Fruit fly (Drosophila melanogaster): ENCODE measurements around the gene Jon66Cii.

Gene Jon66Cii

DNA sequence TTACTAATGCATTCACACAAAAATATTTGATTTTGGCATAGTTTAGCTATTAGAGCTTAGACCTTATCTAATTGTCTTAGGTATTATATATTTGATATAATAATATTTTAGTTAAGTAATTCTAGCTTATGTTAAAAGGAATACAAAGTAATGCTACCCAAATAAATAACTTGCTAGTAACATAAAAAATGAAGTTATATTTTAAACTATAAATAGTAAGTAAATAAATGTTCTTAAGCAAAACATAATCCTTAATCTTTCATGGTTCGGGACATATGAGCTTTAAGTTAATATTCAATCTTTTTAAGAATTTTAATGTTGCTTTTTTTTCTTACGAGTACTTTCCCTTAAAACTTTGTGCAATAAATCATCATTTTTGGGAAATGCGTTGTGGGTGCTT is 29.7 kb upstream of the Jon66Cii start (continued):
- TF ChIP-seq Ets96B (tag; optimal IDR thresholded peaks at IDR 0.05) (peak; percentile 5), CG1621 (tag; optimal IDR thresholded peaks at IDR 0.05) (no peak), Eip78C (GFP tag) (peak; percentile 85), CG15336 (GFP tag; IDR thresholded peaks at IDR 0.05) (peak; percentile 40; the same call in 1 of the 2 replicates), fd85E (GFP tag; optimal IDR thresholded peaks at IDR 0.05) (no peak), pdm3 (GFP tag; optimal IDR thresholded peaks at IDR 0.05) (no peak), dsx (GFP tag; optimal IDR thresholded peaks at IDR 0.05; ENCODE audit: poor library complexity, severe bottlenecking) (no peak), salr (GFP tag; optimal IDR thresholded peaks at IDR 0.05) (peak in 1 of 2 experiments; percentile 67), eg (GFP tag; IDR thresholded peaks at IDR 0.05) (no peak), vri (GFP tag; optimal IDR thresholded peaks at IDR 0.05) (no peak), Gug (GFP tag; IDR thresholded peaks at IDR 0.05) (no peak), Hr38 (GFP tag; optimal IDR thresholded peaks at IDR 0.05) (no peak), spab (GFP tag; optimal IDR thresholded peaks at IDR 0.05) (no peak), CG11762 (GFP tag; optimal IDR thresholded peaks at IDR 0.05; ENCODE audit: insufficient read depth) (no peak), Eip75B (GFP tag; optimal IDR thresholded peaks at IDR 0.05) (no peak), Sox15 (GFP tag; optimal IDR thresholded peaks at IDR 0.05) (no peak), net (GFP tag; optimal IDR thresholded peaks at IDR 0.05) (peak; percentile 34), Hr39 (GFP tag; optimal IDR thresholded peaks at IDR 0.05) (no peak), OdsH (GFP tag; optimal IDR thresholded peaks at IDR 0.05) (peak; percentile 51), cyc (GFP tag; optimal IDR thresholded peaks at IDR 0.05) (no peak), dac (GFP tag; optimal IDR thresholded peaks at IDR 0.05) (peak; percentile 14), ss (GFP tag; optimal IDR thresholded peaks at IDR 0.05) (no peak), CG4318 (GFP tag; optimal IDR thresholded peaks at IDR 0.05) (peak; percentile 85), acj6 (GFP tag; optimal IDR thresholded peaks at IDR 0.05) (peak; percentile 15), CG10631 (GFP tag; optimal IDR thresholded peaks at IDR 0.05) (no peak), achi (GFP tag; optimal IDR thresholded peaks at IDR 0.05) (no peak), topi (GFP tag; optimal IDR thresholded peaks at IDR 0.05) (no peak), CG9139 (GFP tag; optimal IDR thresholded peaks at IDR 0.05) (no peak), CG6792 (GFP tag; optimal IDR thresholded peaks at IDR 0.05) (no peak), CG3032 (tag; optimal IDR thresholded peaks at IDR 0.05) (peak; percentile 3)

DNA sequence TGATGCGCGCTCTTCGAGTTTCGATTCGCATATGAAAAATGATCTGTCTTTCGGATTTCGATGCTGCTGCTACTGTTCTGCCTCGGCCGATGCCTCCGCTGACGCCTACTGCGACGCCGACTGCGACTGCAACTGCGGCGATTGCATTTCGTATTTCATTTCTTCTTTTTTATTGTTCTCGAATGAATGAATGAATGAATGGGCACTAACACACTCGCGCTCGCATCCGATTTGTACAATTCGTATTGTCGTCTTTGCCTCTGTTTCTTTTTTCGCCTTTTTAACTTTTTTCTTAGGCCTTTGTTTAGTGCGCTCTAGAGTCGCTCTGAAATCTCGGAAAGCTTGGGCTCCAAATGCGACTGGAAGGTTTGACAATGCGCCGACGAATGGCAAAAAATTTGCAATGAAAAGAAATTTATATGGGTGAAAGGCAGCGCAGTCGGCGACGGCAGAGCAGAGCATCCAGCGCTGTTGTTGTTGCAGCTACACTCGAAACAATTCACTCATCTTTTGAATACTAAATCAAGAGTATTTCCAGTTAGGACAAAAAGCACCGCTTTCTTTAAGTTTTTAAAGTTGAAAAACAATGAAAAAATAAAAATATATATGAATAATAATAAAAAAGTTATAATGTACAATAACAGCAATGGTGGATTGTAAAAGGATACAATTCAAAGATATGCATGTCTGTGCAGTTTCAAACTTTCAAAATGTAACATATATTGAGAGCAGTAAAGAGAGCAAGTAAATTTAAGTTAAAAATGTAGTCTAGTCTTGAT is 28.5 kb upstream of the Jon66Cii start, which contains the start of gene CG32354:
CG32354 (minus strand) TSS at position 398 of the 779 bp plus-strand sequence.
- TF ChIP-seq CG3919 (GFP tag; optimal IDR thresholded peaks at IDR 0.05) (peak; percentile 30), CG31627 (GFP tag; optimal IDR thresholded peaks at IDR 0.05) (no peak), acj6 (GFP tag; optimal IDR thresholded peaks at IDR 0.05) (peak; percentile 28), OdsH (GFP tag; optimal IDR thresholded peaks at IDR 0.05) (peak; percentile 43), Sox14 (GFP tag; optimal IDR thresholded peaks at IDR 0.05) (peak; percentile 14), CG15336 (GFP tag; IDR thresholded peaks at IDR 0.05) (0 out of 2 replicates have a peak, but pooled peaks have one; percentile 30), CG6163 (GFP tag; IDR thresholded peaks at IDR 0.05) (peak; percentile 63; the same call in 2 of the 3 replicates), Lpt (GFP tag; optimal IDR thresholded peaks at IDR 0.05) (no peak), CG11294 (GFP tag; IDR thresholded peaks at IDR 0.05) (no peak), cyc (GFP tag; optimal IDR thresholded peaks at IDR 0.05) (no peak), CG6808 (GFP tag; optimal IDR thresholded peaks at IDR 0.05) (peak; percentile 25), achi (GFP tag; optimal IDR thresholded peaks at IDR 0.05) (peak; percentile 5), Hr39 (GFP tag; optimal IDR thresholded peaks at IDR 0.05) (no peak), topi (GFP tag; optimal IDR thresholded peaks at IDR 0.05) (peak; percentile 25), salr (GFP tag; optimal IDR thresholded peaks at IDR 0.05) (peak in 1 of 2 experiments; percentile 25), CG8119 (GFP tag; IDR thresholded peaks at IDR 0.05) (peak; percentile 28; the same call in 1 of the 3 replicates), CG7368 (GFP tag; optimal IDR thresholded peaks at IDR 0.05) (no peak), vri (GFP tag; optimal IDR thresholded peaks at IDR 0.05) (no peak), Eip93F (GFP tag; optimal IDR thresholded peaks at IDR 0.05) (no peak), Sox15 (GFP tag; optimal IDR thresholded peaks at IDR 0.05) (no peak), lz (GFP tag; optimal IDR thresholded peaks at IDR 0.05) (no peak), Gug (GFP tag; IDR thresholded peaks at IDR 0.05) (no peak), Ets21C (GFP tag; optimal IDR thresholded peaks at IDR 0.05) (no peak), CG3032 (tag; optimal IDR thresholded peaks at IDR 0.05) (peak; percentile 4), CG11902 (GFP tag; optimal IDR thresholded peaks at IDR 0.05) (no peak), fkh (GFP tag; optimal IDR thresholded peaks at IDR 0.05) (no peak), net (GFP tag; optimal IDR thresholded peaks at IDR 0.05) (peak; percentile 21), svp (GFP tag) (peak; percentile 53), CG34406 (GFP tag; optimal IDR thresholded peaks at IDR 0.05) (peak; percentile 16), CG32006 (GFP tag; optimal IDR thresholded peaks at IDR 0.05) (peak; percentile 90), CG10631 (GFP tag; optimal IDR thresholded peaks at IDR 0.05) (peak; percentile 27), Sox102F (GFP tag; optimal IDR thresholded peaks at IDR 0.05) (peak; percentile 17)
